Worm (Caenorhabditis elegans) whole organism, midembryonic: ENCODE measurements around the gene odr-2.

ENCODE experiments used
- cog-1 ChIP-seq: sonication (generic microtip); optimal IDR thresholded peaks from 2 replicates; lab custom pipeline; 2016; ENCODE audit warnings: missing genetic modification characterization, missing compliant biosample characterization
- klf-2 ChIP-seq: fragments of 200-800 bp; sonication (Bioruptor generic); conservative IDR thresholded peaks from 2 replicates; pipeline ENCODE4 v1.3.6; 2022; ENCODE audit warnings: missing genetic modification reagents, missing genetic modification characterization, missing compliant biosample characterization
- ref-1 ChIP-seq: fragments of 200-800 bp; sonication (Bioruptor generic); conservative IDR thresholded peaks from 2 replicates; pipeline ENCODE4 v1.3.6; 2022; ENCODE audit warnings: missing genetic modification reagents, missing genetic modification characterization, missing compliant biosample characterization

DNA sequence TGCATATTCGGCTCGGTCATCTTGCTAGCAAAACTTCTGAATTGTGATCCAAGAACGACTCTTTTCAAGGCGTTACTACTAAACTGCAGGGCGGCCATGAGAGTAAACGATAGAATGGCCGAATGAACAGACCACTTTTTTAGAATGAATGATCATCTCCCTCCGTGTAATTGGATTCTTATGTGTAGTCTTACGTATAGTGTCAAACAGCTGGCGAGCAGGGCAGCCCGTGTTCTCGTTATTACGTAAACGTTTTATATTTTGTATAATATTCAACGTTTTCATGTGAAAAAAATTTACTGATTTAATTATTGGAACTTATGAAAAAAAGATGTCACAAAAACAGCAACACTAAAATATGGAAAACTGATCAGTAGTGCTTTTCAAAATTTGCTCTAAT, 52.7 kb downstream of the odr-2 start, which contains the start of gene F10D2.10:
- no peak for TF ChIP-seq ref-1
- TF ChIP-seq klf-2 (GFP tag; lab: Robert Waterston, UW), result no peak
- TF ChIP-seq cog-1, result no peak
